Worm (Caenorhabditis elegans): Measurements from ENCODE around the gene ubc-15.

Gene ubc-15

DNA sequence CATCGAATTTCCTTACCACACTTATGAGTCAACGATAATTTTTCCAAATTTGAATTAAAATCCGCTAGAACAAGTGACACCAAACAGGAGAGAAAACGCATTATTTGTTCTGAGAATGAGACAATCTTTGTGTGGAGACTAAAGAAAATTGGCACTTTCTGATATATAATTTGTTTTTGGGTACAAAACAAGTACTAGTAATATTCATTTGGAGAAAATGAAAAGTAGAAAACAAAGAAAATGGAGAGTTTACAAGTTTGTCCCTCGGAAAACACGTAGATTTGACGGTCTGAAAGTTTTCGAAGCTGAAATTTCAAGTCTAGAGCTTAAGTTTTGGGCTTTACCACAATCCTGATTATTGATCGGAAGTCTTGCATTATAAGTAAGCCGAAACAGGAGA, 27.3 kb upstream of the ubc-15 start, which contains the start of gene irld-66:
Gene irld-66, minus strand, starts transcription at position 101 of the 400 bp plus-strand sequence.
- TF ChIP-seq ceh-19 (GFP tag; optimal IDR thresholded peaks at IDR 0.05) (no peak), ceh-30 (tag; optimal IDR thresholded peaks at IDR 0.05) (no peak), odd-2 (tag; optimal IDR thresholded peaks at IDR 0.05) (no peak), ceh-2 (tag; optimal IDR thresholded peaks at IDR 0.05) (no peak), ceh-24 (tag; optimal IDR thresholded peaks at IDR 0.05) (no peak), rnt-1 (tag; optimal IDR thresholded peaks at IDR 0.05) (no peak), fkh-10 (GFP tag; optimal IDR thresholded peaks at IDR 0.05) (no peak), dmd-4 (tag; optimal IDR thresholded peaks at IDR 0.05; ENCODE audit: borderline replicate concordance) (no peak), mec-3 (tag; optimal IDR thresholded peaks at IDR 0.05; ENCODE audit: borderline replicate concordance) (no peak), tbx-7 (tag; optimal IDR thresholded peaks at IDR 0.05) (no peak)

DNA sequence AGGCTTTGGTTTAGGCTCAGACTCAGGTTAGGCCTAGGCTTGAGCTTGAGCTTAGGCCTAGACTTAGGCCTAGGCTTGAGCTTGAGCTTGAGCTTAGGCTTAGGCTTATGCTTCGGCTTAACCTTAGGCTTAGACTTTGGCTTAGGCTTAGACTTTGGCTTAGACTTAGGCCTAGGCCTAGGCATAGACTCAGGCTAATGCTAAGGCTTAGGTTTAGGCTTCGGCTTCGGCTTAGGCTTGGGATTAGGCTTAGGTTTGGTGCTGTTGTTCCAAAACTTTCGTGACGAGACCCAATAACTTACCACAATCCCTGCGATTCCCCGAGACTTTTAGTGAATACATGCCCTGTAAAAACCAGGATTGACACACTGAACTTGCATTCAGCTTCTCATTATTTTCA, 26.3 kb upstream of the ubc-15 start:
- no peak for TF ChIP-seq ceh-19 (GFP tag; optimal IDR thresholded peaks at IDR 0.05)
- TF ChIP-seq dve-1 (tag; optimal IDR thresholded peaks at IDR 0.05): peak; percentile 67

DNA sequence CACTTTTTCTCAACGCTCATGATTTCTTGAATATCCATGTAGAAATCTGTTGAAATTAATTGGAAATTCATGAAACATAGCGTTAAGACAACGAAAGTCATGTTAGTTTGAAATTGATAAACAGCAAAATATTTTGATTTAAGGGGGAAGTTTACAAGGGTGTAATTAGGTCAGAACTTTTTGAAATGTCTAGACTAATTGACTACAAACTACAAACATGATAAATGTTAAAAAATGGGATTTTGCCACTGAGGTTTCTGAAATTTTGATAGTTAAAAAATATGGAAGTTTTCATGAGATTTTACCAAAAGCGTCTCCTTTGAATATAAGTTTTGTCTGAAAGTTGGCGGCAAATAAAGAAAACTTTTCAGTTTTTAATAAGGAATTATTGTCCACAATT, 24.4 kb upstream of the ubc-15 start, which contains the start of gene irld-65:
Gene irld-65, minus strand, starts transcription at position 101 of the 400 bp plus-strand sequence.
- TF ChIP-seq mec-3 (tag; optimal IDR thresholded peaks at IDR 0.05; ENCODE audit: borderline replicate concordance) (no peak), odd-2 (tag; optimal IDR thresholded peaks at IDR 0.05) (no peak), tbx-7 (tag; optimal IDR thresholded peaks at IDR 0.05) (no peak), ceh-45 (GFP tag; IDR thresholded peaks at IDR 0.05) (no peak)

DNA sequence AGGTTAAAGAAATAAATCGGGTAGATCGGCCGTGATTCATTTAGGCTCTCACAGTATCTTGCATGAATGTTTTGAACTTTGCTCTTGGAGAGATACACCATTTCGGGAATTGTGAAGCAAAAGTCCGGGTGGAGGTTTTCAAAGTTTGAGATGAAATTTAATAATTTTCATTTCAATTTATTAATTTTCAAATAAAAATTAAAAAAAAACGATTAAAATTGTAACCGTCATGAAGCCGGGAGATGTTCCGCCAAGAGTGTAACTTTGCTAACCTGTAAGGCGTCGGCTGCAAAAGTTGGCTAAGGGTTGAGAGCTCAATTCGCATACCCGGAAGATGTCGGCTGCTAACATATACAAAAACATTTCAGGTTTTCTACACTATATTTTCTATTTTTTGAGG, 20.9 kb upstream of the ubc-15 start, which contains the start of gene irld-67:
Gene irld-67, minus strand, starts transcription at position 101 of the 400 bp plus-strand sequence.
- TF ChIP-seq ceh-19 (GFP tag; optimal IDR thresholded peaks at IDR 0.05): no peak
- no peak for TF ChIP-seq C38D4.7 (GFP tag; optimal IDR thresholded peaks at IDR 0.05)
- TF ChIP-seq elt-4 (tag; optimal IDR thresholded peaks at IDR 0.05): no peak
- TF ChIP-seq pax-1 (tag; optimal IDR thresholded peaks at IDR 0.05): no peak
- TF ChIP-seq ets-4 (tag; optimal IDR thresholded peaks at IDR 0.05): no peak
- TF ChIP-seq fkh-10 (GFP tag; optimal IDR thresholded peaks at IDR 0.05): no peak
- no peak for TF ChIP-seq Y22D7AL.16 (tag; optimal IDR thresholded peaks at IDR 0.05)
- TF ChIP-seq unc-55 (GFP tag; optimal IDR thresholded peaks at IDR 0.05): no peak
- TF ChIP-seq K09A11.1 (tag; optimal IDR thresholded peaks at IDR 0.05; ENCODE audit: insufficient read depth): no peak
- no peak for TF ChIP-seq nhr-11 (tag; optimal IDR thresholded peaks at IDR 0.05)
- TF ChIP-seq F13H6.1 (tag; optimal IDR thresholded peaks at IDR 0.05): no peak
- no peak for TF ChIP-seq ref-2 (tag; optimal IDR thresholded peaks at IDR 0.05)
- TF ChIP-seq pha-2 (tag; optimal IDR thresholded peaks at IDR 0.05): no peak

DNA sequence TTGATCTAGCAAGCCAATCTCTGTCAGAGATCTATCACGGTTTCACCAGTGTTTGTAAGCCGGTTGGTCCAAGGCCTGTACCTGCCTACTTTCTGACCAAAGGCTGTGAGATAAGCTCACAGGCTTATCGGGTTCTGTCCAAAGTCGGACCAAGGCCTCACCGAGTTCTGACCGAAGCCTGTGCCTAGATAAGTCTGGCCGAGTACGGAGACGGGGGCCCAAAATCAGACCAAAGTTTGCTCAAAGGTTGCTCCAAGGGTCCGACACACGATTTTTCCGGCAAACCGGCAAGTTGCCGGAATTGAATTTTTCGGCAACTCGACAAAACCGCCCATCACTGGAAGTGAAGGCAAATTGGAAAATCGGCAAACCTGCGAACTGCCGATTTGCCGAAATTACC, 18.2 kb upstream of the ubc-15 start:
- TF ChIP-seq ceh-6 (GFP tag; optimal IDR thresholded peaks at IDR 0.05) (no peak), unc-3 (GFP tag; conservative IDR thresholded peaks at IDR 0.05) (no peak), unc-3 (tag; optimal IDR thresholded peaks at IDR 0.05) (no peak), ceh-45 (GFP tag; IDR thresholded peaks at IDR 0.05) (no peak), lim-6 (tag; optimal IDR thresholded peaks at IDR 0.05) (no peak), tbx-2 (tag; optimal IDR thresholded peaks at IDR 0.05) (no peak), unc-55 (GFP tag; optimal IDR thresholded peaks at IDR 0.05) (no peak), pag-3 (tag; optimal IDR thresholded peaks at IDR 0.05; ENCODE audit: borderline replicate concordance) (no peak), ztf-16 (tag; optimal IDR thresholded peaks at IDR 0.05) (no peak), ceh-2 (tag; optimal IDR thresholded peaks at IDR 0.05) (no peak), sox-4 (tag; optimal IDR thresholded peaks at IDR 0.05) (no peak), K02D7.2 (tag; optimal IDR thresholded peaks at IDR 0.05) (no peak), mec-3 (tag; optimal IDR thresholded peaks at IDR 0.05; ENCODE audit: borderline replicate concordance) (no peak), rnt-1 (tag; optimal IDR thresholded peaks at IDR 0.05) (no peak), ceh-14 (tag; optimal IDR thresholded peaks at IDR 0.05) (no peak)
